Fruit fly (Drosophila melanogaster) Kc167 (cell line): ENCODE results near the gene mav.

ENCODE experiments used
- Sin3A ChIP-seq: fragments of >200 bp; optimal IDR thresholded peaks from 2 replicates; lab custom pipeline; 2018; ENCODE audit warnings: missing external identifiers
- h ChIP-seq: fragments of >200 bp; optimal IDR thresholded peaks from 3 replicates; lab custom pipeline; 2018; ENCODE audit warnings: missing external identifiers
- psq ChIP-seq: fragments of >200 bp; optimal IDR thresholded peaks from 2 replicates; lab custom pipeline; 2017; ENCODE audit warnings: missing external identifiers

- TF ChIP-seq h (lab: Kevin White, UChicago) (no peak), Sin3A (lab: Kevin White, UChicago) (no peak), psq (lab: Kevin White, UChicago) (no peak)
These were observed 33.3 kb upstream of the mav start for dm6 chr4:659058-659588.
